Worm (Caenorhabditis elegans) whole organism, young adult: ENCODE data around the gene his-69.

Experiments
- T07F8.4 ChIP-seq: sonication (generic microtip); optimal IDR thresholded peaks from 2 replicates; lab custom pipeline; 2016; ENCODE audit warnings: mild to moderate bottlenecking, missing genetic modification characterization, moderate library complexity, missing compliant biosample characterization
- ama-1 ChIP-seq, 3 experiments: fragments of 150-350 bp in 1 of 3; sonication (generic microtip) in 2 of 3; optimal IDR thresholded peaks; 2 replicates each; lab custom pipeline; 2014 to 2018; ENCODE audit warnings: missing biosample characterization in 2 of 3, missing genetic modification characterization in 2 of 3, missing genetic modification reagents in 2 of 3
- attf-6 ChIP-seq: fragments of 200-800 bp; sonication (Bioruptor generic); IDR thresholded peaks from 2 replicates; pipeline ENCODE4 v1.3.6; 2022; ENCODE audit warnings: missing genetic modification reagents, missing genetic modification characterization, missing compliant biosample characterization
- dpl-1 ChIP-seq: fragments of 150-350 bp; optimal IDR thresholded peaks from 2 replicates; lab custom pipeline; 2014; ENCODE audit warnings: missing biosample characterization, missing genetic modification reagents, missing genetic modification characterization
- let-526 ChIP-seq: fragments of 200-800 bp; sonication (Bioruptor generic); IDR thresholded peaks from 2 replicates; pipeline ENCODE4 v1.3.6; 2022; ENCODE audit warnings: missing genetic modification reagents, missing genetic modification characterization, missing compliant biosample characterization
- lin-54 ChIP-seq: fragments of 200-800 bp; sonication (Bioruptor generic); optimal IDR thresholded peaks from 2 replicates; lab custom pipeline; 2018; ENCODE audit warnings: mild to moderate bottlenecking, missing genetic modification characterization, missing compliant biosample characterization
- madf-6 ChIP-seq: fragments of 200-800 bp; sonication (Bioruptor generic); IDR thresholded peaks from 2 replicates; pipeline ENCODE4 v1.3.6; 2022; ENCODE audit warnings: missing genetic modification reagents, missing genetic modification characterization, missing compliant biosample characterization
- madf-8 ChIP-seq: fragments of 200-800 bp; sonication (Bioruptor generic); conservative IDR thresholded peaks from 2 replicates; pipeline ENCODE4 v1.3.6; 2022; ENCODE audit warnings: missing genetic modification reagents, missing genetic modification characterization, missing compliant biosample characterization
- nhr-80 ChIP-seq: sonication (generic microtip); optimal IDR thresholded peaks from 2 replicates; lab custom pipeline; 2016; ENCODE audit warnings: missing genetic modification characterization, missing compliant biosample characterization
- unc-62 ChIP-seq: fragments of 150-350 bp; optimal IDR thresholded peaks from 2 replicates; lab custom pipeline; 2014; ENCODE audit warnings: missing biosample characterization, missing genetic modification reagents, missing genetic modification characterization
- zfh-2 ChIP-seq: fragments of 200-800 bp; sonication (Bioruptor generic); conservative IDR thresholded peaks from 2 replicates; pipeline ENCODE4 v1.3.6; 2022; ENCODE audit warnings: missing genetic modification reagents, missing genetic modification characterization, missing compliant biosample characterization
- ztf-18 ChIP-seq: sonication (generic microtip); optimal IDR thresholded peaks from 2 replicates; lab custom pipeline; 2016; ENCODE audit warnings: missing genotype, mild to moderate bottlenecking, missing genetic modification characterization, missing compliant biosample characterization

ce11 chrIII:4012036-4012435 is 46.5 kb downstream of the his-69 start, which contains the start of gene C36E8.4:
- TF ChIP-seq attf-6 (GFP tag; lab: Robert Waterston, UW) (no peak), ztf-18 (tag; lab: Kevin White, UChicago) (no peak), ama-1 (optimal IDR thresholded peaks at IDR 0.05; lab: Kevin White, UChicago) (no peak), ama-1 (GFP tag; optimal IDR thresholded peaks at IDR 0.05; lab: Kevin White, UChicago) (no peak), let-526 (GFP tag; lab: Robert Waterston, UW) (no peak), madf-6 (GFP tag; lab: Robert Waterston, UW) (no peak), madf-8 (GFP tag; lab: Robert Waterston, UW) (no peak), dpl-1 (GFP tag; lab: Kevin White, UChicago) (no peak), nhr-80 (tag; lab: Kevin White, UChicago) (no peak), unc-62 (no peak), T07F8.4 (tag; lab: Kevin White, UChicago) (no peak), lin-54 (GFP tag; lab: Kevin White, UChicago) (no peak), zfh-2 (GFP tag; lab: Robert Waterston, UW) (no peak)
